Worm (Caenorhabditis elegans) whole organism, L4/young adult: ENCODE results near the gene Y50E8A.6.

Experiments used
- W03F9.2 ChIP-seq: fragments of 150-350 bp; optimal IDR thresholded peaks from 2 replicates; lab custom pipeline; 2014; ENCODE audit warnings: missing biosample characterization, missing genetic modification characterization
- dao-5 ChIP-seq: sonication (generic microtip); optimal IDR thresholded peaks from 2 replicates; lab custom pipeline; 2016; ENCODE audit warnings: missing genotype, missing genetic modification characterization, moderate library complexity, missing compliant biosample characterization
- him-1 ChIP-seq: sonication (generic microtip); optimal IDR thresholded peaks from 2 replicates; lab custom pipeline; 2016; ENCODE audit warnings: missing genotype, missing genetic modification reagents, missing genetic modification characterization, missing compliant biosample characterization

DNA sequence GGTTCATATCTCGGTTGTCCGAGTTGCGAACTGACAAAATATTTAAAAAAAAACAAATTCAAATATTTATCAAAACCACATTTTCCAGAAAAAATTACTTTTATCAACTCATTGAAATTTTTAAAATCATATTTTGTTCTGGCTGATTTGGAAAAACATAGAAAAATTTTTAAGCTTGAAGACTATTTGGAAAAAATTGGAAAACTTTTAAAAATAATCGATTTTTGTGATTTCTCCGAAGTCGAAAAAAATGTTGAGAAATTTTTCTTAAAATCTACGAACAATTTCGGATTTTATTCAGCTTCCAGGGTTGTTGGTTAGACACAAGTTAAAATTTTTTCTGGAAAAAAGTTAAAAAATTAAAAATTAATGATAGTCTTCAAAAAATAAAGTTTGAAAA is 4.3 kb downstream of the Y50E8A.6 start, which contains the start of gene Y50E8A.5:
- TF ChIP-seq W03F9.2 (tag; lab: Kevin White, UChicago): no peak
- TF ChIP-seq him-1: no peak
- TF ChIP-seq dao-5 (tag; lab: Kevin White, UChicago): no peak
